Worm (Caenorhabditis elegans) whole organism, L2 larva: ENCODE data around the gene fut-1.

ENCODE experiments used
- C34F6.9 ChIP-seq: fragments of 150-350 bp; optimal IDR thresholded peaks from 2 replicates; lab custom pipeline; 2014; ENCODE audit warnings: missing biosample characterization, missing genetic modification characterization
- F13H6.1 ChIP-seq: sonication (generic microtip); optimal IDR thresholded peaks from 2 replicates; lab custom pipeline; 2016; ENCODE audit warnings: missing genetic modification characterization, missing compliant biosample characterization
- R02D3.7 ChIP-seq: fragments of 150-350 bp; optimal IDR thresholded peaks from 2 replicates; lab custom pipeline; 2014; ENCODE audit warnings: missing biosample characterization, missing genetic modification characterization
- Y55F3AM.14 ChIP-seq: fragments of 200-800 bp; sonication (Bioruptor generic); optimal IDR thresholded peaks from 2 replicates; lab custom pipeline; 2018; ENCODE audit warnings: mild to moderate bottlenecking, missing genetic modification characterization, missing compliant biosample characterization
- alr-1 ChIP-seq: fragments of 150-350 bp; optimal IDR thresholded peaks from 2 replicates; lab custom pipeline; 2014; ENCODE audit warnings: missing biosample characterization, missing genetic modification characterization
- aly-2 ChIP-seq: fragments of 150-350 bp; optimal IDR thresholded peaks from 2 replicates; lab custom pipeline; 2014; ENCODE audit warnings: missing biosample characterization, missing genetic modification characterization
- ama-1 ChIP-seq: fragments of 150-350 bp; optimal IDR thresholded peaks from 2 replicates; lab custom pipeline; 2018; ENCODE audit warnings: inconsistent platforms
- blmp-1 ChIP-seq: sonication (generic microtip); optimal IDR thresholded peaks from 2 replicates; lab custom pipeline; 2017; ENCODE audit warnings: missing genetic modification characterization, mild to moderate bottlenecking, missing compliant biosample characterization, antibody characterized with exemption, moderate library complexity; ENCODE audit not compliant: insufficient read depth
- ceh-16 ChIP-seq: fragments of 150-350 bp; optimal IDR thresholded peaks from 2 replicates; lab custom pipeline; 2014; ENCODE audit warnings: missing biosample characterization, missing genetic modification characterization
- ceh-82 ChIP-seq: fragments of 150-350 bp; optimal IDR thresholded peaks from 2 replicates; lab custom pipeline; 2014; ENCODE audit warnings: missing biosample characterization, missing genetic modification characterization
- crh-2 ChIP-seq: sonication (generic microtip); optimal IDR thresholded peaks from 2 replicates; lab custom pipeline; 2017; ENCODE audit warnings: missing biosample characterization, missing genetic modification characterization
- dmd-4 ChIP-seq: sonication (generic microtip); optimal IDR thresholded peaks from 2 replicates; lab custom pipeline; 2017; ENCODE audit warnings: missing biosample characterization, missing genetic modification characterization
- egl-27 ChIP-seq: sonication (generic microtip); optimal IDR thresholded peaks from 3 replicates; lab custom pipeline; 2017; ENCODE audit warnings: missing biosample characterization, missing genetic modification reagents, missing genetic modification characterization
- elt-1 ChIP-seq: fragments of 150-350 bp; optimal IDR thresholded peaks from 2 replicates; lab custom pipeline; 2014; ENCODE audit warnings: missing biosample characterization, missing genetic modification characterization
- fos-1 ChIP-seq: fragments of 150-350 bp; optimal IDR thresholded peaks from 2 replicates; lab custom pipeline; 2014; ENCODE audit warnings: missing biosample characterization, missing genetic modification characterization
- gmeb-1 ChIP-seq: fragments of 150-350 bp; optimal IDR thresholded peaks from 2 replicates; lab custom pipeline; 2014; ENCODE audit warnings: missing biosample characterization, missing genetic modification characterization
- lin-11 ChIP-seq: fragments of 150-350 bp; sonication (generic microtip); optimal IDR thresholded peaks from 2 replicates; lab custom pipeline; 2014; ENCODE audit warnings: missing biosample characterization, missing genetic modification characterization, inconsistent platforms, mixed read lengths
- lin-13 ChIP-seq: fragments of 150-350 bp; optimal IDR thresholded peaks from 2 replicates; lab custom pipeline; 2014; ENCODE audit warnings: missing biosample characterization, missing genetic modification reagents, missing genetic modification characterization
- lin-39 ChIP-seq: fragments of 150-350 bp; optimal IDR thresholded peaks from 2 replicates; lab custom pipeline; 2014; ENCODE audit warnings: missing biosample characterization, missing genetic modification reagents, missing genetic modification characterization
- lsy-2 ChIP-seq, 2 experiments: fragments of 150-350 bp in 1 of 2; sonication (generic microtip) in 1 of 2; optimal IDR thresholded peaks; 2 replicates each; lab custom pipeline; 2014 to 2017; ENCODE audit warnings: missing biosample characterization in 2 of 2, missing genetic modification characterization in 2 of 2
- mab-5 ChIP-seq: fragments of 150-350 bp; optimal IDR thresholded peaks from 2 replicates; lab custom pipeline; 2014; ENCODE audit warnings: missing biosample characterization, missing genetic modification characterization
- mdl-1 ChIP-seq, 2 experiments: fragments of 150-350 bp in 1 of 2; sonication (generic microtip) in 1 of 2; optimal IDR thresholded peaks; 2 replicates each; lab custom pipeline; 2017; ENCODE audit warnings: missing biosample characterization in 2 of 2, missing genetic modification characterization in 2 of 2
- nhr-10 ChIP-seq: sonication (generic microtip); optimal IDR thresholded peaks from 2 replicates; lab custom pipeline; 2017; ENCODE audit warnings: missing biosample characterization, missing genetic modification characterization
- nhr-12 ChIP-seq: fragments of 150-350 bp; optimal IDR thresholded peaks from 2 replicates; lab custom pipeline; 2014; ENCODE audit warnings: missing biosample characterization, missing genetic modification characterization
- nhr-129 ChIP-seq: fragments of 150-350 bp; optimal IDR thresholded peaks from 2 replicates; lab custom pipeline; 2014; ENCODE audit warnings: missing biosample characterization, missing genetic modification characterization
- nhr-21 ChIP-seq: fragments of 150-350 bp; optimal IDR thresholded peaks from 2 replicates; lab custom pipeline; 2014; ENCODE audit warnings: missing biosample characterization, missing genetic modification characterization
- nhr-23 ChIP-seq: fragments of 150-350 bp; optimal IDR thresholded peaks from 2 replicates; lab custom pipeline; 2014; ENCODE audit warnings: missing biosample characterization, missing genetic modification reagents, missing genetic modification characterization
- nhr-237 ChIP-seq: fragments of 150-350 bp; optimal IDR thresholded peaks from 2 replicates; lab custom pipeline; 2014; ENCODE audit warnings: missing biosample characterization, missing genetic modification characterization
- nhr-25 ChIP-seq: fragments of 150-350 bp; sonication (generic microtip); optimal IDR thresholded peaks from 3 replicates; lab custom pipeline; 2014; ENCODE audit warnings: missing biosample characterization, missing genetic modification characterization
- nhr-6 ChIP-seq: fragments of 150-350 bp; optimal IDR thresholded peaks from 2 replicates; lab custom pipeline; 2014; ENCODE audit warnings: missing biosample characterization, missing genetic modification characterization
- nhr-77 ChIP-seq: fragments of 150-350 bp; optimal IDR thresholded peaks from 2 replicates; lab custom pipeline; 2014; ENCODE audit warnings: missing biosample characterization, missing genetic modification characterization
- peb-1 ChIP-seq: fragments of 150-350 bp; optimal IDR thresholded peaks from 2 replicates; lab custom pipeline; 2014; ENCODE audit warnings: missing biosample characterization, missing genetic modification characterization
- sem-4 ChIP-seq: fragments of 150-350 bp; optimal IDR thresholded peaks from 2 replicates; lab custom pipeline; 2014; ENCODE audit warnings: missing biosample characterization, missing genetic modification reagents, missing genetic modification characterization
- skn-1 ChIP-seq: sonication (generic microtip); optimal IDR thresholded peaks from 2 replicates; lab custom pipeline; 2017; ENCODE audit warnings: missing biosample characterization, missing genetic modification characterization
- sma-3 ChIP-seq: sonication (generic microtip); optimal IDR thresholded peaks from 2 replicates; lab custom pipeline; 2016; ENCODE audit warnings: missing genetic modification reagents, missing genetic modification characterization, missing compliant biosample characterization
- sma-9 ChIP-seq, 2 experiments: fragments of 150-350 bp in 1 of 2; sonication (generic microtip) in 1 of 2; optimal IDR thresholded peaks; 2 replicates each; lab custom pipeline; 2014 to 2016; ENCODE audit warnings: missing genetic modification characterization in 2 of 2, mild to moderate bottlenecking in 1 of 2, missing biosample characterization in 1 of 2, missing compliant biosample characterization in 1 of 2, missing genetic modification reagents in 1 of 2, moderate library complexity in 1 of 2
- snpc-4 ChIP-seq: fragments of 150-350 bp; optimal IDR thresholded peaks from 2 replicates; lab custom pipeline; 2014; ENCODE audit warnings: missing biosample characterization, missing genetic modification characterization
- unc-55 ChIP-seq: fragments of 150-350 bp; sonication (generic microtip); optimal IDR thresholded peaks from 3 replicates; lab custom pipeline; 2014; ENCODE audit warnings: missing biosample characterization, missing genetic modification reagents, missing genetic modification characterization
- unc-62 ChIP-seq: fragments of 150-350 bp; optimal IDR thresholded peaks from 2 replicates; lab custom pipeline; 2014; ENCODE audit warnings: missing biosample characterization, missing genetic modification reagents, missing genetic modification characterization
- zag-1 ChIP-seq: fragments of 150-350 bp; optimal IDR thresholded peaks from 2 replicates; lab custom pipeline; 2014; ENCODE audit warnings: missing biosample characterization, missing genetic modification characterization
- ztf-4 ChIP-seq: fragments of 150-350 bp; optimal IDR thresholded peaks from 2 replicates; lab custom pipeline; 2014; ENCODE audit warnings: missing biosample characterization, missing genetic modification characterization

fut-1 gene

ce11 chrII:8759493-8759892 is at the start of gene fut-1:
TSS of gene fut-1 (minus strand) at chrII:8759593.
- no peak for TF ChIP-seq ceh-82

- TF ChIP-seq zag-1 (tag; lab: Kevin White, UChicago), result no peak
- TF ChIP-seq lsy-2 (tag; optimal IDR thresholded peaks at IDR 0.05; lab: Kevin White, UChicago), result no peak
- no peak for TF ChIP-seq nhr-129 (tag; lab: Kevin White, UChicago)
- TF ChIP-seq lin-13, result no peak
- TF ChIP-seq gmeb-1 (tag; lab: Kevin White, UChicago), result no peak
- no peak for TF ChIP-seq nhr-23 (tag; lab: Kevin White, UChicago)
These were observed 49.1 kb upstream of the fut-1 start, which contains the start of gene F07H5.10 for ce11 chrII:8808482-8808881. TSS of gene F07H5.10 (minus strand) at chrII:8808582.

ce11 chrII:8806921-8807320 is 47.5 kb upstream of the fut-1 start, which contains the start of gene pho-13:
TSS of gene pho-13 (minus strand) at chrII:8807021.
- no peak for TF ChIP-seq lin-39 (tag; lab: Kevin White, UChicago)
- peak; percentile 23 for TF ChIP-seq fos-1 (tag; lab: Kevin White, UChicago)

- TF ChIP-seq sma-9 (GFP tag; optimal IDR thresholded peaks at IDR 0.05; lab: Kevin White, UChicago) (no peak), sma-9 (tag; optimal IDR thresholded peaks at IDR 0.05; lab: Kevin White, UChicago) (no peak), aly-2 (tag; lab: Kevin White, UChicago) (no peak), ama-1 (lab: Kevin White, UChicago) (no peak), ceh-16 (tag; lab: Kevin White, UChicago) (no peak), nhr-23 (tag; lab: Kevin White, UChicago) (no peak), unc-55 (GFP tag; lab: Kevin White, UChicago) (no peak), egl-27 (tag; lab: Kevin White, UChicago) (no peak), nhr-12 (no peak), sma-3 (GFP tag; lab: Kevin White, UChicago) (no peak), lsy-2 (tag; optimal IDR thresholded peaks at IDR 0.05; lab: Kevin White, UChicago) (no peak), elt-1 (tag; lab: Kevin White, UChicago) (no peak), nhr-25 (no peak), blmp-1 (tag; lab: Kevin White, UChicago) (no peak), nhr-10 (tag; lab: Kevin White, UChicago) (no peak), zag-1 (tag; lab: Kevin White, UChicago) (no peak)
These were observed 41.4 kb upstream of the fut-1 start, which contains the start of gene appg-2 for ce11 chrII:8800830-8801229. TSS of gene appg-2 (plus strand) at chrII:8801130.

- TF ChIP-seq unc-62 (peak; percentile 56), unc-55 (GFP tag; lab: Kevin White, UChicago) (peak; percentile 50), nhr-21 (tag; lab: Kevin White, UChicago) (no peak)
These were observed 40.3 kb upstream of the fut-1 start for ce11 chrII:8799725-8800124.

ce11 chrII:8796391-8796790 is 37.0 kb upstream of the fut-1 start:
- TF ChIP-seq ama-1 (lab: Kevin White, UChicago) (no peak), Y55F3AM.14 (GFP tag; lab: Kevin White, UChicago) (peak; percentile 38), fos-1 (tag; lab: Kevin White, UChicago) (peak; percentile 19), egl-27 (tag; lab: Kevin White, UChicago) (peak; percentile 89), gmeb-1 (tag; lab: Kevin White, UChicago) (no peak), ztf-4 (tag; lab: Kevin White, UChicago) (peak; percentile 63), zag-1 (tag; lab: Kevin White, UChicago) (peak; percentile 79), nhr-6 (tag; lab: Kevin White, UChicago) (no peak), skn-1 (tag; lab: Kevin White, UChicago) (no peak), sem-4 (peak; percentile 86), C34F6.9 (tag; lab: Kevin White, UChicago) (peak; percentile 88), unc-55 (GFP tag; lab: Kevin White, UChicago) (peak; percentile 59), ceh-16 (tag; lab: Kevin White, UChicago) (no peak), snpc-4 (peak; percentile 6), mdl-1 (tag; optimal IDR thresholded peaks at IDR 0.05; lab: Kevin White, UChicago) (peak; percentile 22 to 82), ceh-82 (peak; percentile 52), sma-9 (GFP tag; optimal IDR thresholded peaks at IDR 0.05; lab: Kevin White, UChicago) (peak; percentile 95), sma-9 (tag; optimal IDR thresholded peaks at IDR 0.05; lab: Kevin White, UChicago) (no peak), alr-1 (no peak), nhr-77 (tag; lab: Kevin White, UChicago) (no peak), R02D3.7 (no peak), unc-62 (peak; percentile 8), blmp-1 (tag; lab: Kevin White, UChicago) (no peak), crh-2 (tag; lab: Kevin White, UChicago) (peak; percentile 79), aly-2 (tag; lab: Kevin White, UChicago) (no peak), mab-5 (tag; lab: Kevin White, UChicago) (peak; percentile 21), nhr-237 (tag; lab: Kevin White, UChicago) (no peak), lsy-2 (tag; optimal IDR thresholded peaks at IDR 0.05; lab: Kevin White, UChicago) (peak; percentile 3 to 74), peb-1 (no peak), nhr-129 (tag; lab: Kevin White, UChicago) (peak; percentile 55), lin-11 (tag; lab: Kevin White, UChicago) (peak; percentile 44), F13H6.1 (tag; lab: Kevin White, UChicago) (peak; percentile 88), dmd-4 (no peak)
